Fruit fly (Drosophila melanogaster) whole organism, adult: ENCODE results near the gene Nca.

Experiments used
- CG11617 ChIP-seq: fragments of 200-800 bp; sonication (Bioruptor generic); optimal IDR thresholded peaks from 2 replicates; lab custom pipeline; 2017; ENCODE audit warnings: mild to moderate bottlenecking, missing biosample characterization, missing genetic modification reagents, missing genetic modification characterization
- CG12768 ChIP-seq: fragments of 200-800 bp; sonication (Bioruptor generic); optimal IDR thresholded peaks from 2 replicates; lab custom pipeline; 2017; ENCODE audit warnings: missing biosample characterization, missing genetic modification characterization, mild to moderate bottlenecking, moderate library complexity, missing genetic modification reagents
- CG14711 ChIP-seq: fragments of 200-800 bp; sonication (Bioruptor generic); optimal IDR thresholded peaks from 2 replicates; lab custom pipeline; 2018; ENCODE audit warnings: missing biosample characterization, mild to moderate bottlenecking, missing genetic modification characterization, moderate library complexity
- CG7101 ChIP-seq: fragments of 200-800 bp; sonication (Bioruptor generic); optimal IDR thresholded peaks from 2 replicates; lab custom pipeline; 2018; ENCODE audit warnings: missing biosample characterization, mild to moderate bottlenecking, missing genetic modification characterization, moderate library complexity
- Clk ChIP-seq: fragments of 200-800 bp; sonication (Bioruptor generic); optimal IDR thresholded peaks from 2 replicates; lab custom pipeline; 2017; ENCODE audit warnings: missing biosample characterization, missing genetic modification characterization
- bab1 ChIP-seq: fragments of 200-800 bp; sonication (Bioruptor generic); optimal IDR thresholded peaks from 3 replicates; lab custom pipeline; 2019; ENCODE audit warnings: missing biosample characterization, mild to moderate bottlenecking, missing genetic modification characterization, moderate library complexity
- cic ChIP-seq: fragments of 200-800 bp; sonication (Bioruptor generic); optimal IDR thresholded peaks from 2 replicates; lab custom pipeline; 2017; ENCODE audit warnings: missing biosample characterization, mild to moderate bottlenecking, missing genetic modification characterization, moderate library complexity
- ovo ChIP-seq: fragments of 200-800 bp; sonication (Bioruptor generic); optimal IDR thresholded peaks from 2 replicates; lab custom pipeline; 2016; ENCODE audit warnings: missing biosample characterization, missing genetic modification characterization
- tj ChIP-seq: fragments of 200-800 bp; sonication (Bioruptor generic); optimal IDR thresholded peaks from 3 replicates; lab custom pipeline; 2017; ENCODE audit warnings: missing biosample characterization, mild to moderate bottlenecking, missing genetic modification characterization, moderate library complexity

DNA sequence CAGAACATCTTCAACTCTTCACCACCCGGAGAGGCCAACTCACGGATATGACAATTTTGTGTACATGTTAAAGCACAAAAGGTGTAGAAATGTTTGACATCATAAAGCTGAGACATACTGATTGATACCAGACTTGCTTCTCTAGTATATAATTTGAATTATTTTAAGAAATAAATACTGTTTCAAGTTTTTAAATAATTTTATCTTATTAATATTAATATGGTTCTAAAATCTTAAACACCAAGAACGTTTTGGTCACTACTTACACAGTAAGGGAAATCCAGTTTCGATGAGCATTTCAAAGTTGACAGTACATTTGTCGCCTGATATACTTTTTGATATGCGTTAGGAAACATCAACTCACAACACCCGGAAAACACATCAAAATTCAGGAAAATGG, 5.9 kb upstream of the Nca start, which contains the start of the genes hale and schuy:
- TF ChIP-seq tj (GFP tag; lab: Kevin White, UChicago) (no peak), Clk (GFP tag; lab: Kevin White, UChicago) (no peak), CG11617 (GFP tag; lab: Kevin White, UChicago) (no peak), bab1 (GFP tag; lab: Kevin White, UChicago) (no peak), ovo (GFP tag; lab: Kevin White, UChicago) (no peak), CG14711 (tag; lab: Kevin White, UChicago) (no peak), cic (GFP tag; lab: Kevin White, UChicago) (no peak), CG12768 (no peak), CG7101 (no peak)
